Fruit fly (Drosophila melanogaster) Kc167 (cell line): Measurements from ENCODE around the gene CG3652.

Experiments
- Myc ChIP-seq: fragments of >200 bp; optimal IDR thresholded peaks from 2 replicates; lab custom pipeline; 2017; ENCODE audit warnings: missing external identifiers
- h ChIP-seq: fragments of >200 bp; optimal IDR thresholded peaks from 3 replicates; lab custom pipeline; 2018; ENCODE audit warnings: missing external identifiers
- ttk ChIP-seq: sonication (Bioruptor generic); optimal IDR thresholded peaks from 2 replicates; lab custom pipeline; 2017; ENCODE audit warnings: missing external identifiers

dm6 chr2L:4437487-4437886 lies 43.8 kb upstream of the CG3652 start, which contains the start of gene CG43056:
- no peak for TF ChIP-seq ttk
- TF ChIP-seq h (lab: Kevin White, UChicago), result no peak
- TF ChIP-seq Myc (lab: Kevin White, UChicago), result no peak
